Worm (Caenorhabditis elegans) whole organism, L3 larva: ENCODE measurements around the gene sri-70.
"Not testable (repeated sequence)": the region's sequence is repeated elsewhere in the genome, so short reads cannot be mapped to it uniquely, and the experiment has no call there.

Experiments
- R02D3.7 ChIP-seq: fragments of 150-350 bp; optimal IDR thresholded peaks from 2 replicates; lab custom pipeline; 2014; ENCODE audit warnings: missing biosample characterization, missing genetic modification characterization
- ZK546.5 ChIP-seq: sonication (generic microtip); optimal IDR thresholded peaks from 2 replicates; lab custom pipeline; 2017; ENCODE audit warnings: missing biosample characterization, missing genetic modification characterization
- ceh-16 ChIP-seq: sonication (generic microtip); optimal IDR thresholded peaks from 2 replicates; lab custom pipeline; 2017; ENCODE audit warnings: missing biosample characterization, missing genetic modification characterization
- ceh-28 ChIP-seq: fragments of 150-350 bp; optimal IDR thresholded peaks from 2 replicates; lab custom pipeline; 2014; ENCODE audit warnings: missing biosample characterization, missing genetic modification reagents, missing genetic modification characterization
- ceh-82 ChIP-seq: fragments of 150-350 bp; optimal IDR thresholded peaks from 2 replicates; lab custom pipeline; 2014; ENCODE audit warnings: missing biosample characterization, missing genetic modification characterization
- ceh-9 ChIP-seq: sonication (generic microtip); optimal IDR thresholded peaks from 2 replicates; lab custom pipeline; 2018; ENCODE audit warnings: missing biosample characterization, missing genetic modification characterization
- daf-12 ChIP-seq: fragments of 150-350 bp; optimal IDR thresholded peaks from 2 replicates; lab custom pipeline; 2014; ENCODE audit warnings: missing biosample characterization, missing genetic modification reagents, missing genetic modification characterization
- egl-27 ChIP-seq: sonication (generic microtip); optimal IDR thresholded peaks from 4 replicates; lab custom pipeline; 2017; ENCODE audit warnings: missing biosample characterization, missing genetic modification reagents, missing genetic modification characterization
- egl-5 ChIP-seq: fragments of 150-350 bp; optimal IDR thresholded peaks from 2 replicates; lab custom pipeline; 2017; ENCODE audit warnings: missing biosample characterization, missing genetic modification reagents, missing genetic modification characterization, inconsistent platforms
- elt-1 ChIP-seq: fragments of 150-350 bp; optimal IDR thresholded peaks from 2 replicates; lab custom pipeline; 2014; ENCODE audit warnings: missing biosample characterization, missing genetic modification characterization
- elt-2 ChIP-seq: sonication (generic microtip); optimal IDR thresholded peaks from 2 replicates; lab custom pipeline; 2016; ENCODE audit warnings: missing genetic modification reagents, mild to moderate bottlenecking, missing genetic modification characterization, missing compliant biosample characterization
- eor-1 ChIP-seq, 2 experiments: fragments of 150-350 bp; optimal IDR thresholded peaks; 2 replicates each; lab custom pipeline; 2014 to 2018; ENCODE audit warnings: missing biosample characterization in 2 of 2, missing genetic modification characterization in 2 of 2
- fkh-10 ChIP-seq: sonication (generic microtip); optimal IDR thresholded peaks from 2 replicates; lab custom pipeline; 2017; ENCODE audit warnings: missing biosample characterization, missing genetic modification reagents, missing genetic modification characterization
- fos-1 ChIP-seq: fragments of 150-350 bp; optimal IDR thresholded peaks from 2 replicates; lab custom pipeline; 2014; ENCODE audit warnings: missing biosample characterization, missing genetic modification characterization
- hmg-11 ChIP-seq: sonication (generic microtip); optimal IDR thresholded peaks from 2 replicates; lab custom pipeline; 2016; ENCODE audit warnings: missing genetic modification characterization, missing compliant biosample characterization
- lsy-12 ChIP-seq: sonication (generic microtip); optimal IDR thresholded peaks from 2 replicates; lab custom pipeline; 2016; ENCODE audit warnings: mild to moderate bottlenecking, missing genetic modification characterization, missing compliant biosample characterization
- mdl-1 ChIP-seq: fragments of 150-350 bp; optimal IDR thresholded peaks from 2 replicates; lab custom pipeline; 2014; ENCODE audit warnings: missing biosample characterization, missing genetic modification characterization
- mml-1 ChIP-seq: fragments of 150-350 bp; sonication (generic microtip); optimal IDR thresholded peaks from 3 replicates; lab custom pipeline; 2014; ENCODE audit warnings: missing biosample characterization, missing genetic modification characterization
- nfya-1 ChIP-seq: sonication (generic microtip); optimal IDR thresholded peaks from 2 replicates; lab custom pipeline; 2017; ENCODE audit warnings: missing genetic modification characterization, mild to moderate bottlenecking, missing compliant biosample characterization, antibody characterized with exemption, moderate library complexity; ENCODE audit not compliant: insufficient read depth
- nhr-11 ChIP-seq: fragments of 150-350 bp; optimal IDR thresholded peaks from 2 replicates; lab custom pipeline; 2014; ENCODE audit warnings: missing biosample characterization, missing genetic modification characterization
- nhr-12 ChIP-seq: fragments of 150-350 bp; optimal IDR thresholded peaks from 2 replicates; lab custom pipeline; 2014; ENCODE audit warnings: missing biosample characterization, missing genetic modification characterization
- nhr-23 ChIP-seq: fragments of 150-350 bp; optimal IDR thresholded peaks from 2 replicates; lab custom pipeline; 2014; ENCODE audit warnings: missing biosample characterization, missing genetic modification reagents, missing genetic modification characterization
- nhr-237 ChIP-seq: fragments of 150-350 bp; optimal IDR thresholded peaks from 2 replicates; lab custom pipeline; 2014; ENCODE audit warnings: missing biosample characterization, missing genetic modification characterization
- nhr-25 ChIP-seq: sonication (generic microtip); optimal IDR thresholded peaks from 2 replicates; lab custom pipeline; 2017; ENCODE audit warnings: missing biosample characterization, missing genetic modification characterization
- nhr-77 ChIP-seq: fragments of 150-350 bp; optimal IDR thresholded peaks from 2 replicates; lab custom pipeline; 2014; ENCODE audit warnings: missing biosample characterization, missing genetic modification characterization
- pha-4 ChIP-seq: fragments of 150-350 bp; optimal IDR thresholded peaks from 2 replicates; lab custom pipeline; 2014; ENCODE audit warnings: missing biosample characterization, missing genetic modification reagents, missing genetic modification characterization
- pqm-1 ChIP-seq: fragments of 150-350 bp; optimal IDR thresholded peaks from 2 replicates; lab custom pipeline; 2017; ENCODE audit warnings: missing biosample characterization, missing genetic modification characterization, inconsistent platforms
- skn-1 ChIP-seq: fragments of 150-350 bp; optimal IDR thresholded peaks from 2 replicates; lab custom pipeline; 2014; ENCODE audit warnings: missing biosample characterization, missing genetic modification characterization
- snpc-4 ChIP-seq: fragments of 150-350 bp; optimal IDR thresholded peaks from 2 replicates; lab custom pipeline; 2014; ENCODE audit warnings: missing biosample characterization, missing genetic modification characterization
- tbx-2 ChIP-seq: sonication (generic microtip); optimal IDR thresholded peaks from 2 replicates; lab custom pipeline; 2016; ENCODE audit warnings: mild to moderate bottlenecking, missing genetic modification characterization, missing compliant biosample characterization
- unc-62 ChIP-seq: fragments of 150-350 bp; sonication (generic microtip); optimal IDR thresholded peaks from 4 replicates; lab custom pipeline; 2014; ENCODE audit warnings: missing biosample characterization, missing genetic modification reagents, missing genetic modification characterization
- zag-1 ChIP-seq: fragments of 150-350 bp; optimal IDR thresholded peaks from 2 replicates; lab custom pipeline; 2014; ENCODE audit warnings: missing biosample characterization, missing genetic modification characterization

The sri-70 gene

DNA sequence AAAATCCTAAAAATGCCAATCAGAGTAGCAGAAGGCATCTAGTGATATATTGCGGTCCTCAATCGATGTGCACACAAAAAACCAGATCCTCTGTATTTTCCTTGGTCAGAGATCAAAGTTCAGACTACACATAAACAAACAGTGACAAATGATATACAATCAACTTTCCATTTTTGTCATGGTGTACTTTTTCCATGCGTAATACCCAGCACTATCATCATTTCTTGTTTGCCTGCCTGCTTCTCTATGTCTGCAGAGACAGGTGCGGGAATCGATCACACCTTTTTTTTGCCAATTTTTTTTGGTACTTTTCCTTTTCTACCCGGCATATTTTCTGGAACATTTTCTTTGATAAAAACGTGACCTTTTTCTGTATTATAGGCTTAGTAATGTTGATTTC, 44.6 kb upstream of the sri-70 start:
- TF ChIP-seq nhr-25 (tag; lab: Kevin White, UChicago) = no peak
- peak; percentile 50 for TF ChIP-seq elt-2 (tag; lab: Kevin White, UChicago)
- TF ChIP-seq pqm-1 = peak; percentile 14
- TF ChIP-seq skn-1 (tag; lab: Kevin White, UChicago) = peak; percentile 72
- no peak for TF ChIP-seq eor-1 (tag; optimal IDR thresholded peaks at IDR 0.05; lab: Kevin White, UChicago)
- no peak for TF ChIP-seq egl-27

DNA sequence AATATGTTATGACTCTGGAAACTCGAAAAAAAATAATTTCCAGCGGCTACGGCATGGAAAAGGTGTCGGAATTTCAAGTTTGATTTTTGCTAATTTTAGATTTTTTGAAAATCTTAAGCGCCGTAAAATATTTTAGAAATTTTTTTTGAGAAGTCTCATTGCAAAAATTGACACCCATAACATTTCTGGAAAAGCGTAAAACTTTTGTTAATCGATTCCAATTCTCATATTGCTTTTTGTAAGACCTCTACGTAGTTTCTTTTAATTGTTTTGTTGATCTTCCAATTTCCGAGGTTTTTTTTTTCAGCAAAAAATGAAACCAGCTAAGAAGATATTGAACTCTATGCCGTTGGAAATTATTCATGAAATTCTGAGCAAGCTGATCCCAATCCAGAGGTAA, 44.0 kb upstream of the sri-70 start, which contains the start of gene fbxa-85:
Gene fbxa-85, plus strand, starts transcription at position 301 of the 400 bp plus-strand sequence.
- no peak for TF ChIP-seq nhr-237 (tag; lab: Kevin White, UChicago)
- no peak for TF ChIP-seq eor-1 (tag; optimal IDR thresholded peaks at IDR 0.05; lab: Kevin White, UChicago)
- no peak for TF ChIP-seq pha-4 (tag; lab: Kevin White, UChicago)
- no peak for TF ChIP-seq pqm-1
- no peak for TF ChIP-seq unc-62
- no peak for TF ChIP-seq nhr-25 (tag; lab: Kevin White, UChicago)
- no peak for TF ChIP-seq elt-2 (tag; lab: Kevin White, UChicago)
- no peak for TF ChIP-seq ceh-28 (tag; lab: Kevin White, UChicago)
- TF ChIP-seq nfya-1 (tag; lab: Kevin White, UChicago) = no peak
- TF ChIP-seq nhr-11 (tag; lab: Kevin White, UChicago) = no peak
- no peak for TF ChIP-seq mml-1
- no peak for TF ChIP-seq nhr-12 (tag; lab: Kevin White, UChicago)
- TF ChIP-seq ceh-82 (tag; lab: Kevin White, UChicago) = no peak
- TF ChIP-seq ceh-16 (tag; lab: Kevin White, UChicago) = no peak
- no peak for TF ChIP-seq zag-1 (tag; lab: Kevin White, UChicago)
- TF ChIP-seq hmg-11 = no peak
- TF ChIP-seq fkh-10 (GFP tag; lab: Kevin White, UChicago) = no peak

DNA sequence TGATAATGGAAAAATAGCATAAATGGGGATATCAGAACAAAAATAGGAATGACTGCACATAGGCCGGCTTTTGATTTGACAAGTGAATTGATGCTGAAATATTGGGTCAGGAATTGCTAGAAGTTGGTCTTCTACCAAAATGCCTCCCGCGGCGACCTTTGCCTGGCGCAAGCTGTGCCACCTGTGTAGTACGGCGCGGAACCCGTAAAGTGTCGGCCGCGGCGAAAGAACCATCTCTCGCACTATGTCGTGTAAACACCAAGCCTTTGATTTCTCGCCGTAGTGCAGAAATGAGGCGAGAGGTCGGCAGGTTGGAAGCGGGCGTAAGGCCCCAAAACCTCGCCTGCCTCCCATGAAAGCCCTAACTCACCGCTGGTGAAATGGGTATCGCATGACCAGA, 41.5 kb upstream of the sri-70 start:
- TF ChIP-seq snpc-4 = peak; percentile 19
- no peak for TF ChIP-seq pqm-1

DNA sequence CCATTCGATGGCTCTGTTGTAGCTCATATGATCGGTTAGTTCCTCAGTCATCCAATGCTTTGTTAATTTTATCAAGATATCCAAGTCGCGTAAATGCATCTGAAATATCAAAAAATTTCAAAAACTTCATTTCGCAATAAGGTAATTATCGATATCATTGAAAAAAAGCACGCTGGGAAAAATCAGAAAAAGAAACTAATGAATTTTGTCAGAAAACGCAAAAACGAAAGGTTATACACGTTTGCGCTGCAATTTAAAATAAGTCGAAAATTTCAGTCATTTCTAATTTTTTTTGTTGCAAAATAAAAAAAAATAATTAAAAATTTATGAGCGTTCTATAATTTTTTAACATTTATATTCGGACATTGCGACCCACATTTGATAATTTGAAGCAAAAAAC, 38.0 kb upstream of the sri-70 start, which contains the start of gene K10G4.3:
Gene K10G4.3, minus strand, starts transcription at position 101 of the 400 bp plus-strand sequence.
- not testable (repeated sequence) for TF ChIP-seq zag-1, daf-12, nhr-77 (tag; lab: Kevin White, UChicago)

DNA sequence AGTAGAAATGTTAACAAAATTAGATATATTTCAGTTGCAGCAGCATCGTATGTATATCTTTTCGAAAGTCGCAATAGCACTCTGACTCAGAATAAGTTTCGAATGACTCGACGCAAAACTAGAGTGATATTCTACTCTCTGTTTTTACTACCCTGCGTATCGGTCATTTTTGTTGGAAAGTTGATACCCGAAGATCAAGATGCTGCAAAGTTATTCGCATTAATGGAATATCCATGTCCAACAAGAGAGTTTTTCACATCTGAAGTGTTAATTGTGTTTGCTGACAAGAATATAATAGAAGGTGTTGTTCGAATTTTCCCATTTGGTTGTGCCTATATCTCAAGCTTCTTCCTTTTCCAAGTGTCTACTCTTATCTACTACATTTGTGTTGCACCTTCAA, 30.7 kb upstream of the sri-70 start:
- TF ChIP-seq mml-1 = no peak
- no peak for TF ChIP-seq ceh-9
- no peak for TF ChIP-seq R02D3.7 (tag; lab: Kevin White, UChicago)
- no peak for TF ChIP-seq fos-1 (tag; lab: Kevin White, UChicago)
- no peak for TF ChIP-seq tbx-2 (tag; lab: Kevin White, UChicago)
- TF ChIP-seq mdl-1 (tag; lab: Kevin White, UChicago) = no peak

DNA sequence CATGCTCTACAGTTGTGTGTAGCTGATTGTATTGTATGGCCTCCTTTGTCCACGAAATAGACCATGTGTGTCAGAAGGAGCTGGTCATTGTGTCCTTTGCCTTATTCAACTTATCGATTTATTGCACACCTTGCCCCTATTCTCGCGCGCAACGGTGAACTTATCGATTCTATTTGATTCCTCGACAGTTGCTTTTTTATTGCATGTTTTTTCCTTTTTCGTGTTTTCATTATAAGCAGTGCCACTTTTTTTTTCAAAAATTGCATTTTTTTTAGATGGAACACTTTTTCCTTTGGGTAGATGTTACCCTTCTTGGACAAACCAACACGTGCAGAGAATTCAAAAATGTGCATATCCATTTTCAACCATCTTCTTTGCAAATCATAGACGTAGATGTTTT, 29.6 kb upstream of the sri-70 start, which contains the start of gene K10G4.10:
Gene K10G4.10, plus strand, starts transcription at position 301 of the 400 bp plus-strand sequence.
- no peak for TF ChIP-seq elt-1 (tag; lab: Kevin White, UChicago)
- TF ChIP-seq nhr-77 (tag; lab: Kevin White, UChicago) = no peak
- no peak for TF ChIP-seq lsy-12
- no peak for TF ChIP-seq mml-1
- no peak for TF ChIP-seq unc-62
- no peak for TF ChIP-seq ZK546.5 (tag; lab: Kevin White, UChicago)
- TF ChIP-seq zag-1 (tag; lab: Kevin White, UChicago) = no peak
- TF ChIP-seq nhr-23 (tag; lab: Kevin White, UChicago) = no peak
- no peak for TF ChIP-seq egl-5 (tag; lab: Kevin White, UChicago)
- no peak for TF ChIP-seq nhr-11 (tag; lab: Kevin White, UChicago)
- TF ChIP-seq, all 47 proteins: peak for 0
